Fruit fly (Drosophila melanogaster) whole organism, prepupa: Measurements from ENCODE around the gene CG32187.

Source experiments
- CG11762 ChIP-seq: fragments of 200-800 bp; sonication (Bioruptor generic); optimal IDR thresholded peaks from 3 replicates; lab custom pipeline; 2016; ENCODE audit warnings: missing biosample characterization, missing genetic modification characterization; ENCODE audit not compliant: insufficient read depth
- CG15336 ChIP-seq: fragments of 200-800 bp; sonication (Bioruptor generic); IDR thresholded peaks from 2 replicates; pipeline ENCODE4 v1.3.6; 2022; ENCODE audit warnings: missing biosample characterization, missing genetic modification characterization
- CG34406 ChIP-seq: fragments of 200-800 bp; sonication (Bioruptor generic); optimal IDR thresholded peaks from 3 replicates; lab custom pipeline; 2016; ENCODE audit warnings: missing biosample characterization, missing genetic modification characterization
- CG6792 ChIP-seq: fragments of 200-800 bp; sonication (Bioruptor generic); optimal IDR thresholded peaks from 3 replicates; lab custom pipeline; 2016; ENCODE audit warnings: missing biosample characterization, missing genetic modification characterization
- Eip78C ChIP-seq: fragments of 200-800 bp; sonication (Bioruptor generic); peaks from one replicate; lab custom pipeline; 2016; ENCODE audit warnings: missing biosample characterization, missing genetic modification characterization
- Eip93F ChIP-seq: fragments of 200-800 bp; sonication (Bioruptor generic); optimal IDR thresholded peaks from 2 replicates; lab custom pipeline; 2016; ENCODE audit warnings: missing biosample characterization, mild to moderate bottlenecking, missing genetic modification characterization
- Sox14 ChIP-seq: fragments of 200-800 bp; sonication (Bioruptor generic); optimal IDR thresholded peaks from 3 replicates; lab custom pipeline; 2016; ENCODE audit warnings: missing biosample characterization, missing genetic modification characterization
- Sox15 ChIP-seq: fragments of 200-800 bp; sonication (Bioruptor generic); optimal IDR thresholded peaks from 3 replicates; lab custom pipeline; 2016; ENCODE audit warnings: missing biosample characterization, missing genetic modification characterization
- esn ChIP-seq: fragments of 200-800 bp; sonication (Bioruptor generic); optimal IDR thresholded peaks from 2 replicates; lab custom pipeline; 2016; ENCODE audit warnings: missing biosample characterization, mild to moderate bottlenecking, missing genetic modification characterization, moderate library complexity
- fd85E ChIP-seq: fragments of 200-800 bp; sonication (Bioruptor generic); optimal IDR thresholded peaks from 3 replicates; lab custom pipeline; 2016; ENCODE audit warnings: missing biosample characterization, missing genetic modification characterization
- topi ChIP-seq: fragments of 200-800 bp; sonication (Bioruptor generic); optimal IDR thresholded peaks from 3 replicates; lab custom pipeline; 2016; ENCODE audit warnings: missing biosample characterization, missing genetic modification characterization

Gene CG32187

DNA sequence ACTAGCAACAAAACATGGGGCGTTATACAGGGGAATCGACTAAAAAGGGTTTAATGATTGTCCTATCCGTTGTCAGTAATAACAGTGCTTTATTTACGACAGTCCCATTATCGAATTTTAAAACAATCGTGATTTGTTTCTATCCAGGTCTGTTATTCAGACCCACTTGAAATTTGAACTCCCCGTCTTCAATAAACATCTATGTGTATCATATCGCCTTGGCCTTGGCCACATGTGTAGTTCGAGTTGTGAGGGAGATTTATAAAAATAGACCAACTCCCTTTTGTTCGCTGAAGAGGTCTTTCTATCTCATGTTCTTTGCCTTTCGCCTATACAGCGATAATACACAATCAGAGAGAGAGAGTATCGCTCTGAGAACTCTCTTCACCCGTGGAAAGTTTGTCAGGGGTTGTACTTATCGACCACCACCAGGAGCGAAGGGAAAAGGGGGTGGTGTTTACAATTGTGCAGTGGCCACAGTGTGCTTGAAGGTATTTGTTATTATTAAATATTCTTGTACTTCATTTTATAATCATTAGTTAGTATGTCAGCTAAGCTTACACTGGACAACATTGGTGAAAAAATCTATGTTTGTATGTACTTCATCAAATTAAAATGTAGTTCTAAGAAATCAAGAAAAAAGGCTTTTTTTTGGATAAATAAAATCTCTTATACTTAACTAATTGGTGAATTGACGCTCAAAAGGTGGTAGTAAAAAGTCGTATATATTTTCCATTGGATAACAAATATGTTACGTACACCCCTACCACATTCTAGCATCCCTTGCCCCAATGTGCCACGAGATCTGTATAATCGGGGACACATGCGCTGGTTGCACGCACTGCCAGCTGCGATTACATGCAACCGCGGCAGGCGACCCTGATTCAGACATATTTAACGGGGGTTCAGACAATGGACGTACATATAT, 48.7 kb downstream of the CG32187 start (continued):
- TF ChIP-seq fd85E: peak; percentile 38
- peak; percentile 93 for TF ChIP-seq Eip78C
- TF ChIP-seq topi (GFP tag; lab: Kevin White, UChicago): peak; percentile 74
- TF ChIP-seq CG6792 (GFP tag; lab: Kevin White, UChicago): peak; percentile 79
- TF ChIP-seq esn (GFP tag; lab: Kevin White, UChicago): peak; percentile 87
- peak; percentile 60 for TF ChIP-seq Sox15 (GFP tag; lab: Kevin White, UChicago)
- peak; percentile 79 for TF ChIP-seq CG11762 (GFP tag; lab: Kevin White, UChicago)
- peak; percentile 74 for TF ChIP-seq CG34406 (GFP tag; lab: Kevin White, UChicago)
- no peak; the same call in 1 of the 2 replicates for TF ChIP-seq CG15336 (GFP tag; lab: Robert Waterston, UW)
- no peak for TF ChIP-seq Eip93F
- TF ChIP-seq Sox14 (GFP tag; lab: Kevin White, UChicago): peak; percentile 80
